Worm (Caenorhabditis elegans): Measurements from ENCODE around the gene str-106.

DNA sequence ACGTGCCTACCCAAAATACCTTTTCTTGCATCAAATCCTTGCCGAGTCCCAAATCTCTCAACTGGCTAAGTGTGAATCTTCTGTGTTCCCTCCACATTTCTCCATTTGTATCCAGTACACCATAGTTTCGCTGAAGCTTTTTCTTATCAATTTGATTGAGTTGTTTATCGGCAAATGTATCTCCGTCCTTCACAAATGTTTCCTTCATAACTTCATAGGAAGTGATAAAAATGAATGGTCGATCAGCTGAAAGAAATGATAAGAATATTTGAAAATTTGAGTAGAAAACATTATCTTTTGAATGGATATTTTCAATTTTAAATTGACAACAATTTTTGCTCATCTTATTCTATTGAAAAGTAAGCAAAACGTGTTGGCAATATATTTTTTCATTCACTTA lies 5.2 kb upstream of the str-106 start:
- TF ChIP-seq peb-1 (tag; optimal IDR thresholded peaks at IDR 0.05) (no peak), F13H6.1 (tag; optimal IDR thresholded peaks at IDR 0.05) (no peak), dmd-4 (tag; optimal IDR thresholded peaks at IDR 0.05) (no peak), ceh-16 (tag; optimal IDR thresholded peaks at IDR 0.05) (no peak), ZK546.5 (tag; optimal IDR thresholded peaks at IDR 0.05) (no peak), ama-1 (optimal IDR thresholded peaks at IDR 0.05) (no peak), mab-5 (tag; optimal IDR thresholded peaks at IDR 0.05) (no peak), nhr-237 (tag; optimal IDR thresholded peaks at IDR 0.05) (no peak)

All from whole organism, L2 larva.